Worm (Caenorhabditis elegans) whole organism, early embryonic: ENCODE measurements around the gene D2023.4.

Source experiments
- ama-1 ChIP-seq: fragments of 150-350 bp; optimal IDR thresholded peaks from 2 replicates; lab custom pipeline; 2014
- flt-1 ChIP-seq: fragments of 200-800 bp; sonication (Bioruptor generic); IDR thresholded peaks from 2 replicates; pipeline ENCODE4 v1.3.6; 2022; ENCODE audit warnings: missing genetic modification characterization, missing compliant biosample characterization
- hmbx-1 ChIP-seq: sonication (generic microtip); optimal IDR thresholded peaks from 2 replicates; lab custom pipeline; 2016; ENCODE audit warnings: mild to moderate bottlenecking, missing genetic modification characterization, missing compliant biosample characterization
- pes-1 ChIP-seq: fragments of 200-800 bp; sonication (Bioruptor generic); IDR thresholded peaks from 2 replicates; pipeline ENCODE4 v1.3.6; 2022; ENCODE audit warnings: missing genetic modification reagents, missing genetic modification characterization, missing compliant biosample characterization
- tbx-11 ChIP-seq: fragments of 200-800 bp; sonication (Bioruptor generic); IDR thresholded peaks from 2 replicates; pipeline ENCODE4 v1.3.6; 2022; ENCODE audit warnings: missing genetic modification characterization, missing compliant biosample characterization

DNA sequence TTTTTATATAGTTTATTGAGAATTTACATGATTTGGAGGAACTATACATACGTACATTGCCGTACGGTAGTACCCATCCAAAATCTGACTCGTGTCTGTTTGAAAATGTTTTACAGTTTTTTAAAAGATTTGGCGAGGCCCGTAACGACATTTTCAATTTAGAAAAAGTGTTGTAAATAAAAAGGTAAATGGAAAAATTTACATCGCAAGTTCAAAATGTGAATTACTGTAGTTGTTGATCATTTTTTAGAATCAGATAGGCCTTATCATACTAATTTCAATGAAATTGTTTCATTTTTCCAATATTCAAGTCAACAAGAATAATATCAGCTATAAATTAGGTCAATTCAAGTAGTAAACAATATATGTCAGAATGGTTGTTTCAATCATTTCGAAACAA lies 37.3 kb upstream of the D2023.4 start, which contains the start of gene R13H4.6:
- TF ChIP-seq ama-1 = no peak
- TF ChIP-seq pes-1 (GFP tag; lab: Robert Waterston, UW) = no peak
- no peak for TF ChIP-seq flt-1
- TF ChIP-seq tbx-11 = no peak
- no peak for TF ChIP-seq hmbx-1 (tag; lab: Kevin White, UChicago)
